Worm (Caenorhabditis elegans): Measurements from ENCODE around the gene nex-3.

The nex-3 gene

DNA sequence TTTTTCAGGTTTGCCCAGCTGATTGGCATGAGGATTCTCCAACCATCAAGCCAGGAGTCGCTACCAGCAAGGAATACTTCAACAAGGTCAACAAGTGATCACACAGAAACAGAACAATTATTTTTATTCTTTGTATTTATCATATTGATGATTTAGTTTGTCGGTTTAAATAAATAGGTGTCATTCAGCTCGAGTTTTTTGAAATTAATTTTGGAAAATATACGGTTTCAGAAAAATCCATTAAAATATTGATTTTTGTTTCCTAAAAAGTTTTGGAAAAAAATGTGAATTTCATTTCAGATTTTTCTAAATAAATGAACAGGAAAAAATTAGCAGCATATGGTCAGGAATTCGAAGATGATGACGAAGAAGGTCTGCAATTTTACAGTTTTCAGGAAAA, 33.6 kb upstream of the nex-3 start, which contains the start of gene gpch-1:
Gene gpch-1, plus strand, starts transcription at position 301 of the 400 bp plus-strand sequence.
- no peak for TF ChIP-seq snpc-1.3 (tag; optimal IDR thresholded peaks at IDR 0.05; ENCODE audit: insufficient read depth)
- TF ChIP-seq nhr-80 (tag; optimal IDR thresholded peaks at IDR 0.05) = no peak
- no peak for TF ChIP-seq lin-54 (GFP tag; optimal IDR thresholded peaks at IDR 0.05)
- no peak for TF ChIP-seq ets-4 (GFP tag; optimal IDR thresholded peaks at IDR 0.05)
- TF ChIP-seq F39B2.1 (GFP tag; IDR thresholded peaks at IDR 0.05) = no peak
- no peak for TF ChIP-seq aptf-2 (GFP tag; conservative IDR thresholded peaks at IDR 0.05)
- no peak for TF ChIP-seq madf-6 (GFP tag; IDR thresholded peaks at IDR 0.05)
- no peak for TF ChIP-seq Y67H2A.10 (GFP tag; conservative IDR thresholded peaks at IDR 0.05)

ce11 chrIII:4412108-4413009, 29.5 kb upstream of the nex-3 start:
- peak; percentile 90 for TF ChIP-seq B0019.2 (GFP tag; conservative IDR thresholded peaks at IDR 0.05)
- no peak for TF ChIP-seq F55B11.4 (tag; optimal IDR thresholded peaks at IDR 0.05; ENCODE audit: borderline replicate concordance, insufficient read depth)
- no peak for TF ChIP-seq F57C9.4 (tag; optimal IDR thresholded peaks at IDR 0.05)
- TF ChIP-seq zfh-2 (GFP tag; conservative IDR thresholded peaks at IDR 0.05) = no peak
- TF ChIP-seq ztf-28 (GFP tag; IDR thresholded peaks at IDR 0.05) = no peak
- TF ChIP-seq chd-7 (tag; optimal IDR thresholded peaks at IDR 0.05) = no peak
- no peak for TF ChIP-seq bed-1 (GFP tag; IDR thresholded peaks at IDR 0.05)
- TF ChIP-seq mes-4 (tag; optimal IDR thresholded peaks at IDR 0.05) = no peak
- no peak for TF ChIP-seq rcor-1 (GFP tag; IDR thresholded peaks at IDR 0.05)
- no peak for TF ChIP-seq nhr-27 (tag; optimal IDR thresholded peaks at IDR 0.05)
- TF ChIP-seq let-607 (tag; optimal IDR thresholded peaks at IDR 0.05) = no peak
- no peak for TF ChIP-seq fkh-3 (tag; optimal IDR thresholded peaks at IDR 0.05)
- no peak for TF ChIP-seq mxl-1 (tag; optimal IDR thresholded peaks at IDR 0.05)
- TF ChIP-seq ets-4 (GFP tag; optimal IDR thresholded peaks at IDR 0.05) = no peak
- TF ChIP-seq snpc-4 (GFP tag; optimal IDR thresholded peaks at IDR 0.05) = no peak
- peak in 2 of 4 experiments; percentile 3 to 6 for TF ChIP-seq snpc-4 (tag; optimal IDR thresholded peaks at IDR 0.05)
- no peak for TF ChIP-seq attf-3 (GFP tag; conservative IDR thresholded peaks at IDR 0.05)
- no peak for TF ChIP-seq repo-1 (tag; optimal IDR thresholded peaks at IDR 0.05)
- TF ChIP-seq D2030.7 (GFP tag; IDR thresholded peaks at IDR 0.05) = no peak
- TF ChIP-seq B0336.3 (GFP tag; IDR thresholded peaks at IDR 0.05) = no peak
- no peak for TF ChIP-seq unc-62 (GFP tag; optimal IDR thresholded peaks at IDR 0.05)
- TF ChIP-seq egl-44 (GFP tag; IDR thresholded peaks at IDR 0.05) = no peak
- no peak for TF ChIP-seq nhr-90 (tag; optimal IDR thresholded peaks at IDR 0.05)
- TF ChIP-seq ekl-4 (GFP tag; IDR thresholded peaks at IDR 0.05) = no peak
- peak; percentile 33 for TF ChIP-seq nhr-80 (tag; optimal IDR thresholded peaks at IDR 0.05)
- TF ChIP-seq snpc-1.3 (tag; optimal IDR thresholded peaks at IDR 0.05; ENCODE audit: insufficient read depth) = no peak
- no peak for TF ChIP-seq zim-3 (tag; optimal IDR thresholded peaks at IDR 0.05)
- no peak for TF ChIP-seq F10E7.11 (tag; optimal IDR thresholded peaks at IDR 0.05)
- TF ChIP-seq Y95B8A.8 (GFP tag; IDR thresholded peaks at IDR 0.05) = no peak
- no peak for TF ChIP-seq ceh-79 (tag; optimal IDR thresholded peaks at IDR 0.05)
- no peak for TF ChIP-seq ccch-3 (GFP tag; optimal IDR thresholded peaks at IDR 0.05)
- TF ChIP-seq ceh-40 (GFP tag; IDR thresholded peaks at IDR 0.05) = no peak
- no peak for TF ChIP-seq Y67H2A.10 (GFP tag; conservative IDR thresholded peaks at IDR 0.05)
- TF ChIP-seq xnd-1 (tag; optimal IDR thresholded peaks at IDR 0.05) = peak; percentile 45
- TF ChIP-seq K11D2.4 (GFP tag; IDR thresholded peaks at IDR 0.05) = no peak
- no peak for TF ChIP-seq ztf-6 (GFP tag; IDR thresholded peaks at IDR 0.05)
- no peak for TF ChIP-seq snpc-1.1 (tag; optimal IDR thresholded peaks at IDR 0.05; ENCODE audit: insufficient read depth)
- no peak for TF ChIP-seq attf-6 (GFP tag; IDR thresholded peaks at IDR 0.05)
- TF ChIP-seq hmg-20 (GFP tag; IDR thresholded peaks at IDR 0.05) = no peak
- TF ChIP-seq lin-35 (GFP tag; optimal IDR thresholded peaks at IDR 0.05) = no peak
- TF ChIP-seq him-1 (tag; optimal IDR thresholded peaks at IDR 0.05) = peak; percentile 40
